Fruit fly (Drosophila melanogaster) whole organism, embryonic: ENCODE measurements around the gene Arp2.

Experiments
- CG4282 ChIP-seq: fragments of 200-800 bp; sonication (Bioruptor generic); optimal IDR thresholded peaks from 2 replicates; lab custom pipeline; 2016; ENCODE audit warnings: missing biosample characterization, missing genetic modification characterization
- CG4820 ChIP-seq: fragments of 200-800 bp; sonication (Bioruptor generic); optimal IDR thresholded peaks from 3 replicates; lab custom pipeline; 2016; ENCODE audit warnings: missing biosample characterization, missing genetic modification characterization
- CG9215 ChIP-seq: fragments of 200-800 bp; sonication (Bioruptor generic); IDR thresholded peaks from 2 replicates; pipeline ENCODE4 v1.3.6; 2022; ENCODE audit warnings: missing biosample characterization, missing genetic modification characterization
- D19B ChIP-seq: fragments of 200-800 bp; sonication (Bioruptor generic); optimal IDR thresholded peaks from 2 replicates; lab custom pipeline; 2017; ENCODE audit warnings: missing biosample characterization, mild to moderate bottlenecking, missing genetic modification characterization
- Mrtf ChIP-seq: fragments of 200-800 bp; sonication (Bioruptor generic); IDR thresholded peaks from 3 replicates; pipeline ENCODE4 v1.3.6; 2022; ENCODE audit warnings: missing biosample characterization, missing genetic modification characterization
- Vsx1 ChIP-seq: fragments of 200-800 bp; sonication (Bioruptor generic); optimal IDR thresholded peaks from 2 replicates; lab custom pipeline; 2017; ENCODE audit warnings: missing biosample characterization, mild to moderate bottlenecking, missing genetic modification characterization, missing genetic modification reagents
- danr ChIP-seq: fragments of 200-800 bp; sonication (Bioruptor generic); IDR thresholded peaks from 2 replicates; pipeline ENCODE4 v1.3.6; 2022; ENCODE audit warnings: missing biosample characterization, missing genetic modification characterization
- pfk ChIP-seq: fragments of 200-800 bp; sonication (Bioruptor generic); optimal IDR thresholded peaks from 2 replicates; lab custom pipeline; 2018; ENCODE audit warnings: missing biosample characterization, mild to moderate bottlenecking, missing genetic modification characterization, moderate library complexity
- tio ChIP-seq: fragments of 200-800 bp; sonication (Bioruptor generic); optimal IDR thresholded peaks from 2 replicates; lab custom pipeline; 2017; ENCODE audit warnings: missing biosample characterization, missing genetic modification characterization, inconsistent platforms

DNA sequence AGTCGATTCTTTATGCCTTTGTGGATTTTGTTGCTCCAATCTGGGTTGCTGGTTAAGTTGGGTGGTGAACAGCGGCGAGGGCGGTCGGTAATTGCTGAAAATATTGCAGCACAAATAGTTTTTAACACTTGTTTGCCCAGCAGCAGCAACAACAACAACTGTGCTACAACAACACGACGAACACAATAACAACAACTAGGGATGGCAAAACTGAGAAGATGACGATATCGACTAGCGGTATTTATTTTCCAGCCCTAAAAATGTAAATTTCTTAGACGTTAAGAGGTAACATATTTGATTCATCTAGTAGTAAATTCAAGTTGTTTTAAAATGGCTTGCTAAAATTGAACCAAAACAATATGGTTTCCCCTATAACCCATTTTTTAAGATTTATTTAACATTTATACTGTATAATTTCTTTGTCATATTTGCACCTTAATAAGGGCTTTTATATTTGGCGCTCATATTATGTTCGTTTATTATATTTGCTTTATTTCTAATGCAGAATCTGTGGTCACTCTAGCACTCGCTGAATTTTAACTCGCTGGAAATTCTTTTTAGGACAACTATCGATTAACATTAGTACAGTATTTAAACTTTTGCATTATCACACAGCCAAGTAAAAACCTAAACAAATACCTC lies 44.7 kb upstream of the Arp2 start:
- TF ChIP-seq D19B (GFP tag; lab: Kevin White, UChicago) (no peak), danr (no peak), CG4820 (GFP tag; lab: Kevin White, UChicago) (no peak), CG9215 (no peak), CG4282 (GFP tag; lab: Kevin White, UChicago) (no peak), Vsx1 (GFP tag; lab: Kevin White, UChicago) (no peak), tio (GFP tag; lab: Kevin White, UChicago) (no peak), Mrtf (no peak), pfk (GFP tag; lab: Kevin White, UChicago) (no peak)
